ENCODE assay signal across 3 fruit fly cellular contexts in genomic region chrX:19322945-19323834, dm6.
TF ChIP-seq lines count a peak whose summit lies in the region.

No protein-coding gene starts in this region.

- no peak for TF ChIP-seq CTCF in whole organism, embryonic (GFP tag; optimal IDR thresholded peaks at IDR 0.05; lab: Kevin White, UChicago)

TF ChIP-seq in whole organism, adult, 20 proteins besides CTCF, POLR2A, EP300 and RAD21:
- peak; percentile 67 for TF ChIP-seq kay (GFP tag; lab: Kevin White, UChicago; ENCODE audit: borderline replicate concordance)
- no peak for TF ChIP-seq CG14711 (tag; optimal IDR thresholded peaks at IDR 0.05; lab: Kevin White, UChicago)

TF ChIP-seq in whole organism, embryonic, 481 proteins besides CTCF, POLR2A, EP300 and RAD21 (continues in another document):
- TF ChIP-seq pros (GFP tag; optimal IDR thresholded peaks at IDR 0.05; lab: Kevin White, UChicago) (no peak), Mad (GFP tag; optimal IDR thresholded peaks at IDR 0.05; lab: Kevin White, UChicago) (no peak), hth (optimal IDR thresholded peaks at IDR 0.05; lab: Kevin White, UChicago) (no peak), stc (GFP tag; IDR thresholded peaks at IDR 0.05; lab: Robert Waterston, UW) (no peak), CG3407 (GFP tag; optimal IDR thresholded peaks at IDR 0.05; lab: Kevin White, UChicago) (no peak), CG18619 (GFP tag; optimal IDR thresholded peaks at IDR 0.05; lab: Kevin White, UChicago) (no peak), Ets97D (GFP tag; optimal IDR thresholded peaks at IDR 0.05; lab: Kevin White, UChicago) (no peak), Camta (GFP tag; optimal IDR thresholded peaks at IDR 0.05; lab: Kevin White, UChicago) (no peak), gsb-n (tag; optimal IDR thresholded peaks at IDR 0.05; lab: Kevin White, UChicago) (no peak), CG32767 (GFP tag; IDR thresholded peaks at IDR 0.05; lab: Robert Waterston, UW) (no peak), Mes4 (GFP tag; optimal IDR thresholded peaks at IDR 0.05; lab: Kevin White, UChicago) (no peak), seq (GFP tag; IDR thresholded peaks at IDR 0.05; lab: Robert Waterston, UW) (no peak), Ptx1 (GFP tag; IDR thresholded peaks at IDR 0.05; lab: Robert Waterston, UW) (no peak), bowl (GFP tag; IDR thresholded peaks at IDR 0.05; lab: Robert Waterston, UW) (no peak), Adf1 (GFP tag; IDR thresholded peaks at IDR 0.05; lab: Robert Waterston, UW) (no peak), wor (GFP tag; IDR thresholded peaks at IDR 0.05; lab: Robert Waterston, UW) (no peak), Hr78 (GFP tag; optimal IDR thresholded peaks at IDR 0.05; lab: Kevin White, UChicago) (peak in 1 of 2 experiments; percentile 87), CG13296 (GFP tag; optimal IDR thresholded peaks at IDR 0.05; lab: Kevin White, UChicago) (no peak), CG6254 (GFP tag; optimal IDR thresholded peaks at IDR 0.05; lab: Kevin White, UChicago) (no peak), Awh (GFP tag; IDR thresholded peaks at IDR 0.05; lab: Robert Waterston, UW) (0 out of 2 replicates have a peak, but pooled peaks have one; percentile 24), tap (tag; optimal IDR thresholded peaks at IDR 0.05; lab: Kevin White, UChicago) (no peak), CG3163 (GFP tag; optimal IDR thresholded peaks at IDR 0.05; lab: Kevin White, UChicago) (no peak), CG15073 (GFP tag; optimal IDR thresholded peaks at IDR 0.05; lab: Kevin White, UChicago) (no peak), inv (GFP tag; IDR thresholded peaks at IDR 0.05; lab: Robert Waterston, UW; ENCODE audit: partially characterized antibody) (no peak), CG11247 (GFP tag; IDR thresholded peaks at IDR 0.05; lab: Robert Waterston, UW) (0 out of 2 replicates have a peak, but pooled peaks have one; percentile 20), Dfd (GFP tag; optimal IDR thresholded peaks at IDR 0.05; lab: Kevin White, UChicago) (no peak), CG33213 (GFP tag; optimal IDR thresholded peaks at IDR 0.05; lab: Kevin White, UChicago) (no peak), CG8089 (GFP tag; optimal IDR thresholded peaks at IDR 0.05; lab: Kevin White, UChicago) (no peak), cwo (GFP tag; optimal IDR thresholded peaks at IDR 0.05; lab: Kevin White, UChicago) (no peak), trem (tag; optimal IDR thresholded peaks at IDR 0.05; lab: Kevin White, UChicago) (peak; percentile 24), MESR4 (GFP tag; optimal IDR thresholded peaks at IDR 0.05; lab: Kevin White, UChicago) (no peak), pzg (GFP tag; optimal IDR thresholded peaks at IDR 0.05; lab: Kevin White, UChicago) (no peak), CG16863 (GFP tag; optimal IDR thresholded peaks at IDR 0.05; lab: Kevin White, UChicago) (no peak), CG10321 (GFP tag; IDR thresholded peaks at IDR 0.05; lab: Robert Waterston, UW) (no peak), CG7928 (GFP tag; optimal IDR thresholded peaks at IDR 0.05; lab: Kevin White, UChicago) (no peak), prd (optimal IDR thresholded peaks at IDR 0.05; lab: Kevin White, UChicago) (no peak), prd (GFP tag; IDR thresholded peaks at IDR 0.05; lab: Robert Waterston, UW) (peak; percentile 64), CG3726 (GFP tag; IDR thresholded peaks at IDR 0.05; lab: Robert Waterston, UW) (0 out of 3 replicates have a peak, but pooled peaks have one; percentile 23), CHES-1-like (GFP tag; optimal IDR thresholded peaks at IDR 0.05; lab: Kevin White, UChicago) (no peak), CG17361 (GFP tag; IDR thresholded peaks at IDR 0.05; lab: Robert Waterston, UW) (no peak; the same call in 2 of the 3 replicates), slbo (GFP tag; IDR thresholded peaks at IDR 0.05; lab: Robert Waterston, UW) (no peak; the same call in 1 of the 2 replicates), CG6683 (GFP tag; optimal IDR thresholded peaks at IDR 0.05; lab: Kevin White, UChicago) (no peak), GATAe (GFP tag; conservative IDR thresholded peaks at IDR 0.05; lab: Robert Waterston, UW) (no peak), CG31224 (GFP tag; IDR thresholded peaks at IDR 0.05; lab: Robert Waterston, UW) (no peak), sug (tag; optimal IDR thresholded peaks at IDR 0.05; lab: Kevin White, UChicago) (no peak), CG16813 (GFP tag; IDR thresholded peaks at IDR 0.05; lab: Robert Waterston, UW; ENCODE audit: partially characterized antibody) (no peak)

TF ChIP-seq in whole organism, wandering third instar larva, 38 proteins besides CTCF, POLR2A, EP300 and RAD21:
- TF ChIP-seq Dif (GFP tag; optimal IDR thresholded peaks at IDR 0.05; lab: Kevin White, UChicago; ENCODE audit: partially characterized antibody): peak; percentile 5
- no peak for TF ChIP-seq woc (GFP tag; optimal IDR thresholded peaks at IDR 0.05; lab: Kevin White, UChicago)
- no peak for TF ChIP-seq CrebA (GFP tag; optimal IDR thresholded peaks at IDR 0.05; lab: Kevin White, UChicago; ENCODE audit: borderline replicate concordance)
- no peak for TF ChIP-seq br (GFP tag; optimal IDR thresholded peaks at IDR 0.05; lab: Kevin White, UChicago)
- no peak for TF ChIP-seq Myc (optimal IDR thresholded peaks at IDR 0.05; lab: Kevin White, UChicago)
